Worm (Caenorhabditis elegans): ENCODE data around the gene W03F8.6.

DNA sequence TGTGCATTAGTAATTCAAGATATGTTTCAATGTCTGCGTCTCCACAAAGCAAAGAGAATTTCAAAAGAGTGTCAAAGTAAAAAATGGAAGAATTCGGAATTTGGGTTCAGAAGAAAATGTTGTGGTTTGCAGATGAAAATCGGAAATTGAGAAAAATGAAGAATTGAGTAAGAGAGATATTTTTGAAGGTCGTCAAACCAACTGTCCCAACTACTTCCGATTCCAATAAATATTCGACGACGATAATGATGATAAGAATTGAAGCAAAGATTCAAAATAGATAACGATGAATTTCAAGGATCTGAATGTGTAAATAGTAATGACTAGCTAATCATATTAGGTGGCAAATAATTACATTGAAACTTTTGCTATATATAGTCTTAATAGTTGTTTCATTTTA lies 46.4 kb downstream of the W03F8.6 start:
- TF ChIP-seq him-1 (tag; optimal IDR thresholded peaks at IDR 0.05), result no peak
- no peak for TF ChIP-seq W03F9.2 (tag; optimal IDR thresholded peaks at IDR 0.05)
- TF ChIP-seq dao-5 (tag; optimal IDR thresholded peaks at IDR 0.05), result no peak

Data from whole organism, L4/young adult.